Worm (Caenorhabditis elegans) whole organism, mixed stage, embryonic: ENCODE results near the gene sri-60.

ENCODE experiments used
- flh-1 ChIP-seq: fragments of 200-800 bp; sonication (Bioruptor generic); optimal IDR thresholded peaks from 2 replicates; lab custom pipeline; 2018; ENCODE audit warnings: mild to moderate bottlenecking, missing genetic modification characterization, moderate library complexity, missing compliant biosample characterization
- mab-5 ChIP-seq: fragments of 150-350 bp; optimal IDR thresholded peaks from 2 replicates; lab custom pipeline; 2014; ENCODE audit warnings: missing biosample characterization, missing genetic modification characterization
- mep-1 ChIP-seq: fragments of 150-350 bp; optimal IDR thresholded peaks from 2 replicates; lab custom pipeline; 2017; ENCODE audit warnings: missing biosample characterization, missing genetic modification reagents, missing genetic modification characterization, inconsistent platforms
- nhr-2 ChIP-seq: fragments of 150-350 bp; optimal IDR thresholded peaks from 2 replicates; lab custom pipeline; 2014; ENCODE audit warnings: missing biosample characterization, missing genetic modification characterization
- nhr-28 ChIP-seq: fragments of 150-350 bp; optimal IDR thresholded peaks from 2 replicates; lab custom pipeline; 2014; ENCODE audit warnings: missing biosample characterization, missing genetic modification characterization
- unc-120 ChIP-seq: sonication (generic microtip); optimal IDR thresholded peaks from 2 replicates; lab custom pipeline; 2017; ENCODE audit warnings: missing genetic modification characterization, missing compliant biosample characterization; ENCODE audit not compliant: poor library complexity, severe bottlenecking
- unc-62 ChIP-seq: fragments of 150-350 bp; optimal IDR thresholded peaks from 2 replicates; lab custom pipeline; 2014; ENCODE audit warnings: missing biosample characterization, missing genetic modification reagents, missing genetic modification characterization

ce11 chrII:2719212-2719611 is 16.6 kb upstream of the sri-60 start:
- TF ChIP-seq unc-62 (GFP tag; lab: Kevin White, UChicago) (no peak), nhr-28 (tag; lab: Kevin White, UChicago) (no peak), flh-1 (GFP tag; lab: Kevin White, UChicago) (no peak), unc-120 (no peak), nhr-2 (tag; lab: Kevin White, UChicago) (no peak), mep-1 (tag; lab: Kevin White, UChicago) (no peak), mab-5 (tag; lab: Kevin White, UChicago) (no peak)
